Fruit fly (Drosophila melanogaster) whole organism: ENCODE results near the gene CG11342.

Experiments
- CG8478 ChIP-seq: fragments of >200 bp; optimal IDR thresholded peaks from 2 replicates; lab custom pipeline; 2018; ENCODE audit warnings: inconsistent platforms
- Dll ChIP-seq: fragments of >200 bp; optimal IDR thresholded peaks from 2 replicates; lab custom pipeline; 2017
- EcR ChIP-seq, 2 experiments: fragments of >200 bp; optimal IDR thresholded peaks; 2 replicates each; lab custom pipeline; 2017; ENCODE audit warnings: missing biosample characterization in 2 of 2, missing genetic modification characterization in 2 of 2, missing genetic modification reagents in 2 of 2
- pan ChIP-seq: fragments of >200 bp; optimal IDR thresholded peaks from 2 replicates; lab custom pipeline; 2017
- psq ChIP-seq: fragments of >200 bp; optimal IDR thresholded peaks from 2 replicates; lab custom pipeline; 2017

dm6 chr3L:4378895-4379294, 11.6 kb upstream of the CG11342 start:
- TF ChIP-seq psq (lab: Kevin White, UChicago) = no peak
- no peak for TF ChIP-seq CG8478 (lab: Kevin White, UChicago)
- no peak for TF ChIP-seq Dll (lab: Kevin White, UChicago)
- no peak for TF ChIP-seq pan (lab: Kevin White, UChicago)
- no peak for TF ChIP-seq EcR (GFP tag; optimal IDR thresholded peaks at IDR 0.05; lab: Kevin White, UChicago)
